Worm (Caenorhabditis elegans): ENCODE data around the gene sysm-1.

The sysm-1 gene

ce11 chrII:9100798-9101197 is 17.8 kb upstream of the sysm-1 start, which contains the start of gene T24H10.5:
TSS of gene T24H10.5 (plus strand) at chrII:9101098.
- TF ChIP-seq hlh-11 (tag; optimal IDR thresholded peaks at IDR 0.05) (no peak), daf-8 (GFP tag; IDR thresholded peaks at IDR 0.05) (no peak), Y75B8A.6 (GFP tag; IDR thresholded peaks at IDR 0.05) (no peak), aha-1 (tag) (peak; percentile 40), D1046.2 (GFP tag; IDR thresholded peaks at IDR 0.05) (no peak), snpc-4 (tag; optimal IDR thresholded peaks at IDR 0.05) (no peak), unc-39 (tag; optimal IDR thresholded peaks at IDR 0.05) (no peak), zfp-2 (tag; optimal IDR thresholded peaks at IDR 0.05) (no peak)

- TF ChIP-seq zag-1 (tag; optimal IDR thresholded peaks at IDR 0.05) = no peak
- no peak for TF ChIP-seq ceh-82 (tag; optimal IDR thresholded peaks at IDR 0.05)
- peak; percentile 14 to 82 for TF ChIP-seq lsy-2 (tag; optimal IDR thresholded peaks at IDR 0.05)
- TF ChIP-seq spr-1 (tag; optimal IDR thresholded peaks at IDR 0.05) = peak; percentile 31
- TF ChIP-seq nhr-28 (tag; optimal IDR thresholded peaks at IDR 0.05) = peak; percentile 10
- peak; percentile 80 for TF ChIP-seq mes-2 (tag; optimal IDR thresholded peaks at IDR 0.05; ENCODE audit: poor library complexity, severe bottlenecking)
- peak; percentile 75 for TF ChIP-seq dpl-1 (GFP tag; optimal IDR thresholded peaks at IDR 0.05)
- no peak for TF ChIP-seq nhr-76 (tag; optimal IDR thresholded peaks at IDR 0.05)
- peak; percentile 14; the same call in 1 of the 2 replicates for TF ChIP-seq php-3 (GFP tag; IDR thresholded peaks at IDR 0.05)
- TF ChIP-seq attf-4 (tag; optimal IDR thresholded peaks at IDR 0.05) = no peak
- TF ChIP-seq nhr-25 (tag; optimal IDR thresholded peaks at IDR 0.05; ENCODE audit: borderline replicate concordance, insufficient read depth) = peak; percentile 51
- peak; percentile 65 for TF ChIP-seq dmd-6 (GFP tag; IDR thresholded peaks at IDR 0.05)
- TF ChIP-seq Y105C5A.15 (GFP tag; IDR thresholded peaks at IDR 0.05) = no peak
- TF ChIP-seq nhr-42 (GFP tag; IDR thresholded peaks at IDR 0.05) = no peak
- TF ChIP-seq F49E8.2 (tag; optimal IDR thresholded peaks at IDR 0.05; ENCODE audit: borderline replicate concordance) = peak; percentile 4
- TF ChIP-seq vab-7 (GFP tag; IDR thresholded peaks at IDR 0.05) = no peak
- peak; percentile 11 for TF ChIP-seq F10B5.3 (tag; optimal IDR thresholded peaks at IDR 0.05)
- peak; percentile 61 for TF ChIP-seq dve-1 (tag; optimal IDR thresholded peaks at IDR 0.05; ENCODE audit: insufficient read depth)
- peak; percentile 64 for TF ChIP-seq hlh-11 (tag; optimal IDR thresholded peaks at IDR 0.05)
- TF ChIP-seq daf-16 (GFP tag; optimal IDR thresholded peaks at IDR 0.05) = no peak
- TF ChIP-seq daf-16 (tag; optimal IDR thresholded peaks at IDR 0.05) = peak; percentile 40
- TF ChIP-seq T20F7.1 (GFP tag; optimal IDR thresholded peaks at IDR 0.05) = peak; percentile 65
- no peak for TF ChIP-seq lin-15B (tag; optimal IDR thresholded peaks at IDR 0.05)
- no peak for TF ChIP-seq mdl-1 (tag; optimal IDR thresholded peaks at IDR 0.05)
- no peak for TF ChIP-seq gei-8 (GFP tag; optimal IDR thresholded peaks at IDR 0.05)
- peak; percentile 77 for TF ChIP-seq mep-1 (tag; optimal IDR thresholded peaks at IDR 0.05)
- TF ChIP-seq daf-8 (GFP tag; IDR thresholded peaks at IDR 0.05) = no peak
- TF ChIP-seq nhr-11 (tag; optimal IDR thresholded peaks at IDR 0.05) = peak; percentile 47
- no peak for TF ChIP-seq ZK546.5 (tag; optimal IDR thresholded peaks at IDR 0.05)
- peak; percentile 39 for TF ChIP-seq hlh-30 (tag; optimal IDR thresholded peaks at IDR 0.05; ENCODE audit: insufficient read depth)
- TF ChIP-seq nhr-48 (tag; optimal IDR thresholded peaks at IDR 0.05) = peak; percentile 56
- TF ChIP-seq nhr-102 (tag; optimal IDR thresholded peaks at IDR 0.05) = peak; percentile 55
- no peak for TF ChIP-seq skn-1 (tag; optimal IDR thresholded peaks at IDR 0.05)
- TF ChIP-seq unc-62 (GFP tag; optimal IDR thresholded peaks at IDR 0.05 in 1 of 2) = peak in 1 of 2 experiments; percentile 96
- no peak for TF ChIP-seq unc-62 (tag; optimal IDR thresholded peaks at IDR 0.05)
- TF ChIP-seq pha-4 (GFP tag; IDR thresholded peaks at IDR 0.05) = no peak
- TF ChIP-seq pha-4 (tag; optimal IDR thresholded peaks at IDR 0.05) = peak; percentile 15
- peak; percentile 37 for TF ChIP-seq ama-1 (optimal IDR thresholded peaks at IDR 0.05)
- peak; percentile 10 for TF ChIP-seq mxl-3 (GFP tag; optimal IDR thresholded peaks at IDR 0.05)
- peak; percentile 70 for TF ChIP-seq lin-13 (GFP tag; optimal IDR thresholded peaks at IDR 0.05)
- TF ChIP-seq nhr-77 (tag; optimal IDR thresholded peaks at IDR 0.05) = peak; percentile 19
- TF ChIP-seq egl-43 (GFP tag; IDR thresholded peaks at IDR 0.05) = no peak
- TF ChIP-seq aha-1 (tag) = no peak
- TF ChIP-seq T26A8.4 (GFP tag; IDR thresholded peaks at IDR 0.05) = peak; percentile 43; the same call in 1 of the 2 replicates
- TF ChIP-seq nhr-237 (tag; optimal IDR thresholded peaks at IDR 0.05) = no peak
- TF ChIP-seq hmg-1.1 (GFP tag; IDR thresholded peaks at IDR 0.05) = peak; percentile 53
Measured at ce11 chrII:9099017-9099416, 16.0 kb upstream of the sysm-1 start, which contains the start of gene T24H10.1. TSS of gene T24H10.1 (plus strand) at chrII:9099371.
